Worm (Caenorhabditis elegans): ENCODE data around the gene srg-30.

Gene srg-30

DNA sequence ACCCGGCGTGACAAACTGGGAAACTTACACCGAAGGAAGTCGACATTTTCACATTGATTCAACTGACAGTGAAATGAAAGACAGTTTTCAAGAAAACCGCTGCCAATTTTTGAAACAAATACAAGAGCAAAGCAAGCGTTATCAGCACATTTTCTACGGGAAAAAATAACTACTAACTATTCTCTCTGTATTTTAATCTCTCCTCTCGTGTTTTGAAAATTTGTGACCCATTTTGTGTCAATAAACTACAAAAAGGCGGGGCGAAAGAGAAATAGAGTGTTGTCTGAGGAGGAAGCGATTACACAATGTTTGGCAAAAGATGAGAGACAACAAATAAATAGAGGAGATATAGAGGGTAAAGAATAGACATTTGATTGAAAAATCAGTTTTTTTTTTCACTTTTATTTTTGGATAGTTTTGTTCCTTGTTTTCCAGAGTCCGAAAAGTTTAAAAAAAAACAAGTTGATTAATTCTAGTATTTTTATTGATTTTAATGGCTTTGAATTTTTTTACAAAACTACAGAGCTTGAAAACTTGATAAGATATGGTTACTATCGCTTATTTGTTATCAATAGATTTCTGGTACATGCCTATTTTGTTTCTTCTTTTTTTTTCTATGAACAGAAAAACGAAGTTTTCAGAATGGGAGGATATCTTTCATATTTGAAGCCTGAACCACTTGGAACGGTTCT lies 41.8 kb downstream of the srg-30 start, which contains the start of gene cest-34:
Gene cest-34, plus strand, starts transcription at position 642 of the 692 bp plus-strand sequence.
- TF ChIP-seq eor-1 (tag; optimal IDR thresholded peaks at IDR 0.05): no peak
- peak; percentile 87 for TF ChIP-seq pha-4 (tag; optimal IDR thresholded peaks at IDR 0.05)
- TF ChIP-seq elt-2 (tag; optimal IDR thresholded peaks at IDR 0.05): peak; percentile 18
- no peak for TF ChIP-seq R02D3.7 (tag; optimal IDR thresholded peaks at IDR 0.05)

DNA sequence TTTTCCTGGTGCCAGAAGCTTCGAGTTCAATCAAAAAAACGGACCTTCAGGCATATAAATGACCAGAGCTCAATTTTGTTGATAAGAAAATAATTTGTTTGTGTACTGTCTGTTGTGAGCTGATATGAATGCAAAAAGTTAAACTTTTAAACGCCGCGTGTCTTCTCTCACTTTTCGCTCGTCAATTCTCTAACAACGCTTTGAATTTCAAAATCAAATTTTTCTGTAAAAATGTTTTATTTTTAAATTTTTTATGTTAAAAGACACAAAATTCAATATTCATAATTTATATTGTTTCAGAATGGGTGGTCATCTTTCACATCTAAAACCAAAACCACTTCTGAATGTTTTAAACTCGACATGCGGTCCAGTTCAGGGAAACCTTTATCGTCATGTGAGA lies 44.2 kb downstream of the srg-30 start, which contains the start of gene cest-31:
Gene cest-31, plus strand, starts transcription at position 301 of the 400 bp plus-strand sequence.
- TF ChIP-seq ztf-11 (tag; optimal IDR thresholded peaks at IDR 0.05): no peak
- TF ChIP-seq fkh-10 (GFP tag; optimal IDR thresholded peaks at IDR 0.05): no peak
- TF ChIP-seq nhr-237 (tag; optimal IDR thresholded peaks at IDR 0.05): no peak
- no peak for TF ChIP-seq unc-39 (tag; optimal IDR thresholded peaks at IDR 0.05)
- no peak for TF ChIP-seq pqm-1 (tag; optimal IDR thresholded peaks at IDR 0.05)

DNA sequence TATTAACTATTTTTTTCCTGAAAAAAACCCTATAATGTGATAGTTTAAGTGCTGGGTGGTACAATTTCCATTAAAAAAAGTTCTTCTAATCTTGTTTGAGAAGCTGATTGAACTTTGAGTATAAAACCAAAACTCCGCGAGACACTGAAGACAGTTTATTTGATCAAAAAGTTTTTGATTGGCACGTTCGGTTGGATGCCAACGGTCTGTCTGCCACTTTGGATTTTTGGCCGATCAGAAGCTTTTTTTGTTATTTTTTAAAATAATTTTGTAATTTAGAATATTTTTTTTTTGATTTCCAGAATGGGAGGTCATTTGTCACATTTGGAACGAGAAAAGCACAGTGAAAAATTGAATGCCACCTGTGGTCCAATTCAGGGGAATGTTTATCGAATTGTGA lies 48.6 kb downstream of the srg-30 start, which contains the start of gene cest-28:
Gene cest-28, plus strand, starts transcription at position 301 of the 400 bp plus-strand sequence.
- TF ChIP-seq ceh-28 (tag; optimal IDR thresholded peaks at IDR 0.05) (no peak), nhr-67 (tag; optimal IDR thresholded peaks at IDR 0.05) (no peak), unc-39 (tag; optimal IDR thresholded peaks at IDR 0.05) (no peak), eor-1 (tag; optimal IDR thresholded peaks at IDR 0.05) (no peak), tbx-2 (tag; optimal IDR thresholded peaks at IDR 0.05) (no peak), lsy-12 (tag; optimal IDR thresholded peaks at IDR 0.05) (no peak), pqm-1 (tag; optimal IDR thresholded peaks at IDR 0.05) (no peak), nhr-25 (tag; optimal IDR thresholded peaks at IDR 0.05) (no peak), snpc-4 (tag; optimal IDR thresholded peaks at IDR 0.05) (no peak), sea-2 (GFP tag; optimal IDR thresholded peaks at IDR 0.05) (no peak), elt-2 (tag; optimal IDR thresholded peaks at IDR 0.05) (no peak), ceh-16 (tag; optimal IDR thresholded peaks at IDR 0.05) (no peak), skn-1 (tag; optimal IDR thresholded peaks at IDR 0.05) (no peak), egl-5 (tag; optimal IDR thresholded peaks at IDR 0.05) (no peak), R02D3.7 (tag; optimal IDR thresholded peaks at IDR 0.05) (no peak)

- TF ChIP-seq pha-4 (tag; optimal IDR thresholded peaks at IDR 0.05) (no peak), nhr-23 (tag; optimal IDR thresholded peaks at IDR 0.05) (no peak), fkh-10 (GFP tag; optimal IDR thresholded peaks at IDR 0.05) (no peak)
Measured at ce11 chrV:6668741-6669140, 49.4 kb downstream of the srg-30 start, which contains the start of gene str-180. TSS of gene str-180 (minus strand) at chrV:6668841.

All from whole organism, L3 larva.